Fruit fly (Drosophila melanogaster) S2 (cell line): ENCODE results near the gene CG9782.

Experiments
- CG8478 ChIP-seq: fragments of >200 bp; optimal IDR thresholded peaks from 2 replicates; lab custom pipeline; 2018
- CTCF ChIP-seq, 2 experiments: fragments of >200 bp; optimal IDR thresholded peaks; 2 replicates each; lab custom pipeline; 2018

CG9782 gene

DNA sequence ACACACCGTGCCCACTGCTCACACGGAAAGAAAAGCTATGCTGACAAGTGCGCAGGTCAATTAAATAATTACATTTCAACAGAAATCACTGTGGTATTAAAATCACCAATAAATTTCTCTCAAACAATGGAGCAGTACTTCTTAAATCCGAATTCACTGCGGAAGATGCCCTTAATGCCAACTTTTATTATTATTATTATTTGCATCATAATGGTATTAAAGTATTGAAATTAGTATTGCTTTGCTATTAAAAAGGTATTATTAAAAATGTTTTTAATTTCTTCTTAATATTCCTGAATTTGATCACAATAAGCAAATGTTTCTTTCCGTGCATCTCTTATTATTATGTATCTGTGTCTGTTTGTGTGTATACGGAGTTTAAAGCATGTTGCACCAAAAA lies 41.4 kb downstream of the CG9782 start:
- TF ChIP-seq CG8478 (lab: Kevin White, UChicago), result no peak
- no peak for TF ChIP-seq CTCF (optimal IDR thresholded peaks at IDR 0.05; lab: Kevin White, UChicago)

DNA sequence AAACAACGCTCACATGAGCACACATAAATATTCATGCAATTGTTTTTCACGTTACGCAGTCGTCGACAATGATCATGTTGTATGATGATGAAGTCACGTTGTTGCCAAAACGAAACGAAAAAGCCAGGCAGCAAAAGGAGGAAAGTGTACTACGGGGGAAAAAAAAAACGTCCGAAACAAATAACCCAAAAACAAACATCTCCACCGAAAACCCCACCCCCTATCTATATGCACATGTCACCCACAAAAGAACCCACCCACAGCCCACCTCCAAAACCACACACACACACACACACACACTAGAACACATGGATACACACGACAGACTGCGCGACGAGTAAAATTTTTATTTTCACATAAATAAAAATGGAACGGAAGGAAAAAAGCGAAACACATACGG lies 46.3 kb downstream of the CG9782 start:
- no peak for TF ChIP-seq CTCF (optimal IDR thresholded peaks at IDR 0.05; lab: Kevin White, UChicago)
- TF ChIP-seq CG8478 (lab: Kevin White, UChicago), result no peak

DNA sequence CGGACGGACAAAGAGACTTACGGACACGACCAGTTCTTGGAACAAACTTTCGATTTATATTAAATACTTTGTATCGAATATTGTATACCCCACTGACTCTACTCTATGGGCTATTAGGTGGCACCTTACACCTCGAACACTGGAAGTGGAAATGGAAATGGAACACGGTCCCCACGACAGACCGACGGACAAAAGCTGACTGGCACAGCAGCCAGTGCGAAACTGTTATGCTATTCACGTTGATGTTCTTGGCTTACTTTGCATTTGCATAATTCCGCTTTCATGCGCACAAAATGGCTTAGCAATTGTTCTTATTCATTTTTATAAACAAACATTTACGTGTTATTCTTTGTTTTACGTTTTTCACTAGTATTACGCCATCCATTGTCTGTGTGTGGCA lies 47.3 kb downstream of the CG9782 start:
- TF ChIP-seq CTCF (optimal IDR thresholded peaks at IDR 0.05; lab: Kevin White, UChicago) (no peak), CG8478 (lab: Kevin White, UChicago) (no peak)

DNA sequence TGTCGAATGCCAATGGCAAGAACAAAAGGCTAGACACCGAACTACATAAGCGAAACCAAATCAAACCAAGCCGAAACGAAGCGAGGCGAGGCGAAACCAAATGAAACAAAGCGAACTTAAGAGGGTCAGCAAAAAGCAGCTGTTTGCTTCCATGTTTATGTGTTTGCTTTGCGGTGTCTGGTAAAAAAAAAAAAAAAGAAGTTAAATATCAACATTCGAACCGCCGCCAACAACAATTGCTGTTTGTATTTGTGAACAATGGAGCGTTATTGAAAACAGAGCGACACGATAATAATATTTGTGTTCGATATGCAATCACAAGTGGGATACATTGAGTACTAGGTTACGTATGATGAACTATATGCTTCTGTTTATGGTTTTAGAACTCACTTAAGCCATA lies 47.7 kb downstream of the CG9782 start:
- TF ChIP-seq CTCF (optimal IDR thresholded peaks at IDR 0.05; lab: Kevin White, UChicago) (no peak), CG8478 (lab: Kevin White, UChicago) (no peak)

DNA sequence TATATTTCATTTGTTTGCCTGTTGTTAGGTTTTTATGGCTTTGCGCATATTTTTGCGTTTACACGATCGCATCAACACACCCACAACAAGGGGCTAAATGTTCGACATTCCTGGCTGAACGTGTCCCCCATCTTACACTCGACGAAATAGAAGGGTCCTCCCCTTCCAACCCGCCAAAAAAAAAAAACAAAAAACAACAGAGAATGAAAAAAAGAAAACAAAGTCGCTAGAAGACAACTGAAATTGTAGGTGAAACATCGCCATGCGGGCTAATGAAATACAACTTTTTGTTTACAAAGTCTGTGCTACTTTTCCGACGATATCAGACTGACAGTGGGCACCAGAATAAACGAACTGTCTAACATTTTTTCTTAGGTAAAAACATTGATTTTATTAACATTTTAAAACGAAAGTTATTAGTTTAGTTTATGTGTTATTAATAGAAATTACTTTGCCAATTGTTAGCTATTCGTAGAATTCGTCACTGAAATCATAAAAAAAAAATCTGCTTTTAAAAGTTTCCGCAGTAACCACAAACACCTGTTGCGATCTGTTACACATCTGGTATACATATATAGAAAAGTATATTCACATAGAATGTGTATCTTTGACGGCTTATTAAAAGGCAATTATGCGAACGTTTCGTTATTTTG lies 50.7 kb downstream of the CG9782 start:
- TF ChIP-seq CG8478 (lab: Kevin White, UChicago) (no peak), CTCF (optimal IDR thresholded peaks at IDR 0.05; lab: Kevin White, UChicago) (no peak)

DNA sequence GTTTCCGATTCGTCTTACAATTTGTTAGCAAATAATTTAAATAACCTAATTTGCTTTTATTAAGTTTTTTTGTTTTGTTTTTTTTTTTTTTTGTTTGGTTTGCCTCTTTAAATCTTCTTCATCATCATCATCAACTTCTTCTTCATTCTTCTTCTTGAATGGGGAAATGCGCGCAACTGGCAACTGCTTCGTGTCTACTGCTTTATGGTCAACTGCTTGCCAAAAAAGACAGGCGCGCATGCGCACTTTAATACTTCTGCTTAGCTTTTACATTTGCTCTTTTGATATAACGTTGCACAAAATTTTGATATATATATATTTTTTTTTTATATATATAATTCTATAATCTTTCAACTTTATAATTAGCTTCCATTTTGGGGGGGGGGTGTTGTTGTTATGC lies 56.0 kb downstream of the CG9782 start:
- TF ChIP-seq CTCF (optimal IDR thresholded peaks at IDR 0.05; lab: Kevin White, UChicago) (no peak), CG8478 (lab: Kevin White, UChicago) (no peak)
